Worm (Caenorhabditis elegans): Measurements from ENCODE around the gene sri-60.
"Not testable (repeated sequence)": the region's sequence is repeated elsewhere in the genome, so short reads cannot be mapped to it uniquely, and the experiment has no call there.

The sri-60 gene

DNA sequence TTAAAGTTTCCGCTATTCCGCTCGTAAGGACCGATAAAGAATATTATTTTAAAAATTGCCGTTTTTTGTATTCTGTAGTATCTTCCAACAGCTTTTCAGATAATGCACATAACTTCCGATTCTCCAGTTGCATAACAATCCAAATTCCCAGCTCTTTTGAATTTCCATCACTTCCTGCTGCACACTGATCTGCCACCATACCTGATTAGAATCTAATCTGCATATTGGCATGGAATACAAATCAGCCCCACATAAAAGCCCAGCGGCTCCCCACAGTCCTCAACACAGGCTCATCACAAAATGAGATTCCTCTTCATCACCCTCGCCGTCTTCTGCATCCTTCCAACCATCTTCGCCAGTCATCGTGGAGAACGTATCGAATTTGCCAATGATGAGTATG, 14.0 kb downstream of the sri-60 start, which contains the start of gene nspf-2:
Gene nspf-2, plus strand, starts transcription at position 301 of the 400 bp plus-strand sequence.
- not testable (repeated sequence) for TF ChIP-seq dmd-4 (tag; optimal IDR thresholded peaks at IDR 0.05; ENCODE audit: borderline replicate concordance); unc-55 (GFP tag; optimal IDR thresholded peaks at IDR 0.05); mec-3 (tag; optimal IDR thresholded peaks at IDR 0.05; ENCODE audit: borderline replicate concordance)

DNA sequence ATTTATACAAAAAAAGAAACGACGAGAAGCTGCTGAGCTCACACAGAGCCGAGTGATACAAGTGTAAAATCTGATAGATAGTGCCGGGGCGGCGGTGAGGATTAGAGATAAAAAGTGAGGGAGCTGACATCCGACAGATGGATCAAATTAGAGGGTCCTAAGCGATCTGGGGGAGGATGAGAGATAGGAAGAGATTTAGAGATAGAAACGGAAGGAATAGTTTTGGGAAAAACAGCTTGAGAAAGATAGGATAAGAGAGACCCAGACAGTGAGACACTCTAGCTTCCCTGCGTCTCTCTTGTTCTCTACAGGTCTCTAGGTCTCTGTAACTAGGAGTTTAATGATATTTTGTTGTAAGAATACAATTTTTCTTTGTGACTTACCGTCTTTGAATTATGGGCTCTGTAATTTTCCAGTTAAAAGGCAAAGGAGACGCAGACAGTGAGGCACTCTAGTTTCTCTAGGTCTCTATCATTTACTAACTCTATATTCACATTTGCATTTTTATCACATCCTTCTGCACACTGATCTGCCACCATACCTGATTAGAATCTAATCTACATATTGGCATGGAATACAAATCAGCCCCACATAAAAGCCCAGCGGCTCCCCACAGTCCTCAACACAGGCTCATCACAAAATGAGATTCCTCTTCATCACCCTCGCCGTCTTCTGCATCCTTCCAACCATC, 15.5 kb downstream of the sri-60 start, which contains the start of the genes sup-9 and nspf-1:
Gene sup-9, minus strand, starts transcription at position 43 of the 691 bp plus-strand sequence.
Gene nspf-1, plus strand, starts transcription at position 641 of the 691 bp plus-strand sequence.
- TF ChIP-seq unc-42 (tag; optimal IDR thresholded peaks at IDR 0.05) (peak; percentile 45), hlh-8 (tag; optimal IDR thresholded peaks at IDR 0.05) (peak; percentile 52), unc-55 (GFP tag; optimal IDR thresholded peaks at IDR 0.05) (peak; percentile 35), nhr-11 (tag; optimal IDR thresholded peaks at IDR 0.05) (no peak), pha-2 (tag; optimal IDR thresholded peaks at IDR 0.05) (no peak), ceh-18 (tag; optimal IDR thresholded peaks at IDR 0.05) (peak; percentile 36), pax-1 (tag; optimal IDR thresholded peaks at IDR 0.05) (no peak), ceh-30 (tag; optimal IDR thresholded peaks at IDR 0.05) (no peak)

DNA sequence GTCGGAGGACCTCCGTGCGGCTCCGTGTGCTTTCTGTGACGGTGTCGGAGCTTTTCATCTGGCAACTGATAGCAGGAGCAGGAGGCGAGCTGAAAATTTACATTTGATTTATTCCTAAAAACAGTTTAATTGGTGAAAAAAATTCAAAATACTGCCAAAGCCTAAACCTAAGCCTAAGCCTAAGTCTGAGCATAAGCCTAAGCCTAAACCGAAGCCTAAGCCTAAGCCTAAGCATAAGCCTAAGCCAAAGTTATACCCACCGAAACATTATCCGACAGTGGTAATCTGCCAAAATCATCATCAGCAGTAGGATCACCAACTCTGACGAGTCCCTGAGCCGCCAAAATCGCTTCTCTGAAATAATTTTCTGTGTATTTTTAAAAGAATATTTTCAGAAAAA, 17.9 kb downstream of the sri-60 start:
- TF ChIP-seq ceh-19 (GFP tag; optimal IDR thresholded peaks at IDR 0.05) (no peak), tbx-2 (tag; optimal IDR thresholded peaks at IDR 0.05) (no peak), hlh-6 (tag; optimal IDR thresholded peaks at IDR 0.05) (no peak), sox-2 (GFP tag; IDR thresholded peaks at IDR 0.05) (no peak), che-1 (tag; optimal IDR thresholded peaks at IDR 0.05) (no peak), madf-2 (tag; optimal IDR thresholded peaks at IDR 0.05) (no peak), mec-3 (tag; optimal IDR thresholded peaks at IDR 0.05; ENCODE audit: borderline replicate concordance) (no peak)

DNA sequence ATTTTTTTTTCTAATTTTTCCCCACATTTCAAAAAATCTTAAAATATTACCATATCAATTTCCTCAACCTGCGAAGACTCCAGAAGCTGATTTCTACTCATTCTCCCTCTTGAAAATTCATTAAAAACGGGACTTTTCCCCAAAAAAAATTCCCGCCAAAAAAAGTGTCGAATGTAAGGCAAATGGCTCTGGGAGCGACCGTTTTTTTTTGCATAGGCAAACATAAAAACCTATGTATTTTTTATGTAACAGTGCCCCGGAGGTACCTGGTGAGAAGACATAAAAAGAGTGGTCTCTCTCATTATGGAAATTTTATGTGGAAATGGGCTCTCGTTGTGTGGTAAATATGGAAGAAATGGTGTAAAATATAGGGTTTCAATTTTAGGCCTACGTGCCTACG, 18.4 kb downstream of the sri-60 start, which contains the start of gene ceh-87:
Gene ceh-87, minus strand, starts transcription at position 101 of the 400 bp plus-strand sequence.
- TF ChIP-seq ceh-9 (tag; optimal IDR thresholded peaks at IDR 0.05) (no peak), dve-1 (tag; optimal IDR thresholded peaks at IDR 0.05) (no peak), hlh-13 (GFP tag; optimal IDR thresholded peaks at IDR 0.05) (no peak)

DNA sequence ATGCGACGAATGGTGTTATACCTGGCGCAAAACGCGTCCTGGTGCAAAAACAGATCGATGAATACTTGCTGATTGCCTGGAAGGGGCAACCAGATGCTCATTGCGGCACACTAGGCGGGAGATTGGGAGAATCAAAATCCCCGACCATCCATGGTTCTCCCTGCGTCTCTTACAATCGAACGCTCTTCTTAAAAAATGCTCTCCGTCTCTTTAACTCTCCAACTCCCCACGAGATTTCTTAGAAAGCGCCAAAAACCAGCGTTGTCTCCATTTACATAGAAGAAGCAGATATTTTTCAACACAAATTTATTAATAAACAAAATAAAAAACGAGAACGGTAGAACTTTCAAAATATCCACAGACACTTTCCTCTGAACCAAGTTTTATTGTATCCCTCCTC, 21.5 kb downstream of the sri-60 start, which contains the start of gene F34D6.1:
Gene F34D6.1, minus strand, starts transcription at position 101 of the 400 bp plus-strand sequence.
- TF ChIP-seq T23F11.4 (GFP tag; optimal IDR thresholded peaks at IDR 0.05) (no peak), tbx-7 (tag; optimal IDR thresholded peaks at IDR 0.05) (no peak), pag-3 (tag; optimal IDR thresholded peaks at IDR 0.05; ENCODE audit: borderline replicate concordance) (no peak), che-1 (tag; optimal IDR thresholded peaks at IDR 0.05) (no peak), ceh-45 (GFP tag; IDR thresholded peaks at IDR 0.05) (no peak), fax-1 (tag; optimal IDR thresholded peaks at IDR 0.05) (no peak)

DNA sequence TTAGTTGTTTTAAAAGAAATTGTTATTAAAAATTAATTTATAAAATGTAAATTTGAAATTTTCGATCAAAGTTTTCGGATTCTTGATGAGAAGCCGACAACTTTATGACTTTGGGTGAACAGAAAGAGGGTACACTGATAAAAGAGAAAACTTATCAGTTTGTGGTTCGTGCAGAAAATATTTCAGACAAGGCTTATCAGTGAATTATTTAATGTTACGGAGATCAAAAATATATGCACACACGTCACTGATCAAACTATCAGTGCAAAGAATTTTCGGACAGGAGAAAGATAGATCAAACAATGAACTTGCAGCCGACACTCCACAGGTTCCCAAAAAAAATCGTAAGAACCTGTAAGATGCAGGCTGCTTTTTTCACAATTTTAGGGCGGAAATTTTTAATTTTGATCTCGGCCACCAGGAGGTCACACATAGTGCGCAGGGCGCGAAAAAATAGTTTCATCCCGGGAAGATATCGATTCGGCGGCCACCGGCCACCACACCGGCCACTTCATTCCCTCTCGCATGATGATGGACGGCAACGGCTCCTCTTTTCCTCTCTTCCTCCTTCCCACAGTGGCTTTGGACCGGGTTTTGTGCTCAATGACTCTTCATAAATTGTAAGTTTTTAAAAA, 25.0 kb downstream of the sri-60 start, which contains the start of gene F22E5.17:
Gene F22E5.17, plus strand, starts transcription at position 508 of the 635 bp plus-strand sequence.
- TF ChIP-seq Y22D7AL.16 (tag; optimal IDR thresholded peaks at IDR 0.05), result no peak
- TF ChIP-seq ceh-18 (tag; optimal IDR thresholded peaks at IDR 0.05), result no peak
- no peak for TF ChIP-seq unc-86 (tag; optimal IDR thresholded peaks at IDR 0.05)
- no peak for TF ChIP-seq sox-4 (tag; optimal IDR thresholded peaks at IDR 0.05)
- peak; percentile 84 for TF ChIP-seq elt-2 (tag; optimal IDR thresholded peaks at IDR 0.05)
- no peak for TF ChIP-seq odd-2 (tag; optimal IDR thresholded peaks at IDR 0.05)
